Fruit fly (Drosophila melanogaster): ENCODE results near the gene Eig71Ef.
A peak's percentile ranks its signal among the peaks of the same experiment; 100 is the strongest.

Gene Eig71Ef

dm6 chr3L:15660915-15661314 is 3.7 kb upstream of the Eig71Ef start, which contains the start of the genes Eig71Ej and Eig71Ek:
TSS of gene Eig71Ej (minus strand) at chr3L:15661015.
TSS of gene Eig71Ek (plus strand) at chr3L:15661248.
- TF ChIP-seq CG8478 (optimal IDR thresholded peaks at IDR 0.05) (no peak), CTCF (optimal IDR thresholded peaks at IDR 0.05) (no peak)

- no peak for TF ChIP-seq CTCF (optimal IDR thresholded peaks at IDR 0.05)
- TF ChIP-seq CG8478 (optimal IDR thresholded peaks at IDR 0.05): no peak
Measured at dm6 chr3L:15659341-15659740, 2.2 kb upstream of the Eig71Ef start, which contains the start of the genes Eig71Eh and Eig71Ei. TSS of gene Eig71Eh (minus strand) at chr3L:15659441. TSS of gene Eig71Ei (plus strand) at chr3L:15659707.

dm6 chr3L:15655910-15656309 is 1.3 kb downstream of the Eig71Ef start, which contains the start of gene Eig71Ee:
TSS of gene Eig71Ee (minus strand) at chr3L:15656010.
- TF ChIP-seq CTCF (optimal IDR thresholded peaks at IDR 0.05) (no peak), CG8478 (optimal IDR thresholded peaks at IDR 0.05) (no peak)

- no peak for TF ChIP-seq CG8478 (optimal IDR thresholded peaks at IDR 0.05)
- no peak for TF ChIP-seq CTCF (optimal IDR thresholded peaks at IDR 0.05)
Measured at dm6 chr3L:15652154-15652553, 5.0 kb downstream of the Eig71Ef start, which contains the start of the genes Eig71Ec and Eig71Ed. TSS of gene Eig71Ec (minus strand) at chr3L:15652254. TSS of gene Eig71Ed (plus strand) at chr3L:15652537.

dm6 chr3L:15650552-15650951 is 6.6 kb downstream of the Eig71Ef start, which contains the start of gene CG43084:
TSS of gene CG43084 (plus strand) at chr3L:15650852.
- no peak for TF ChIP-seq CG8478 (optimal IDR thresholded peaks at IDR 0.05)
- no peak for TF ChIP-seq CTCF (optimal IDR thresholded peaks at IDR 0.05)

dm6 chr3L:15649561-15649960 is 7.6 kb downstream of the Eig71Ef start, which contains the start of the genes Eig71Ea and Eig71Eb:
TSS of gene Eig71Ea (minus strand) at chr3L:15649661.
TSS of gene Eig71Eb (plus strand) at chr3L:15649936.
- TF ChIP-seq CTCF (optimal IDR thresholded peaks at IDR 0.05) (no peak), CG8478 (optimal IDR thresholded peaks at IDR 0.05) (no peak)

dm6 chr3L:15647712-15648621 is 9.2 kb downstream of the Eig71Ef start, which contains the start of the genes comm3 and CG43083:
TSS of gene comm3 (minus strand) at chr3L:15647762.
TSS of gene CG43083 (plus strand) at chr3L:15648571.
- no peak for TF ChIP-seq CTCF (optimal IDR thresholded peaks at IDR 0.05)

- TF ChIP-seq CTCF (optimal IDR thresholded peaks at IDR 0.05) (no peak), CG8478 (optimal IDR thresholded peaks at IDR 0.05) (no peak)
Measured at dm6 chr3L:15646182-15646581, 11.0 kb downstream of the Eig71Ef start.

- TF ChIP-seq CG8478 (optimal IDR thresholded peaks at IDR 0.05) (no peak), CTCF (optimal IDR thresholded peaks at IDR 0.05) (no peak)
Measured at dm6 chr3L:15641590-15642019, 15.6 kb downstream of the Eig71Ef start.

- TF ChIP-seq CG8478 (optimal IDR thresholded peaks at IDR 0.05) (no peak), CTCF (optimal IDR thresholded peaks at IDR 0.05) (no peak)
Measured at dm6 chr3L:15639978-15640377, 17.2 kb downstream of the Eig71Ef start.

dm6 chr3L:15638524-15638923 is 18.7 kb downstream of the Eig71Ef start:
- TF ChIP-seq CG8478 (optimal IDR thresholded peaks at IDR 0.05) (no peak), CTCF (optimal IDR thresholded peaks at IDR 0.05) (no peak)

dm6 chr3L:15637618-15638017 is 19.6 kb downstream of the Eig71Ef start:
- TF ChIP-seq CG8478 (optimal IDR thresholded peaks at IDR 0.05) (no peak), CTCF (optimal IDR thresholded peaks at IDR 0.05) (no peak)

dm6 chr3L:15636978-15637377 is 20.2 kb downstream of the Eig71Ef start:
- peak in 1 of 2 experiments; percentile 22 for TF ChIP-seq CTCF (optimal IDR thresholded peaks at IDR 0.05)
- TF ChIP-seq CG8478 (optimal IDR thresholded peaks at IDR 0.05): no peak

dm6 chr3L:15636359-15636758 is 20.8 kb downstream of the Eig71Ef start:
- TF ChIP-seq CTCF (optimal IDR thresholded peaks at IDR 0.05): no peak
- no peak for TF ChIP-seq CG8478 (optimal IDR thresholded peaks at IDR 0.05)

- no peak for TF ChIP-seq CG8478 (optimal IDR thresholded peaks at IDR 0.05)
- TF ChIP-seq CTCF (optimal IDR thresholded peaks at IDR 0.05): no peak
Measured at dm6 chr3L:15634368-15635075, 22.7 kb downstream of the Eig71Ef start.

All from S2 (cell line).